Worm (Caenorhabditis elegans) whole organism, L3 larva: Measurements from ENCODE around the gene clc-27.

Source experiments
- ZK546.5 ChIP-seq: sonication (generic microtip); optimal IDR thresholded peaks from 2 replicates; lab custom pipeline; 2017; ENCODE audit warnings: missing biosample characterization, missing genetic modification characterization
- aly-2 ChIP-seq: fragments of 150-350 bp; optimal IDR thresholded peaks from 2 replicates; lab custom pipeline; 2014; ENCODE audit warnings: missing biosample characterization, missing genetic modification characterization
- ama-1 ChIP-seq: fragments of 150-350 bp; optimal IDR thresholded peaks from 2 replicates; lab custom pipeline; 2018
- ceh-16 ChIP-seq: sonication (generic microtip); optimal IDR thresholded peaks from 2 replicates; lab custom pipeline; 2017; ENCODE audit warnings: missing biosample characterization, missing genetic modification characterization
- ceh-28 ChIP-seq: fragments of 150-350 bp; optimal IDR thresholded peaks from 2 replicates; lab custom pipeline; 2014; ENCODE audit warnings: missing biosample characterization, missing genetic modification reagents, missing genetic modification characterization
- ceh-9 ChIP-seq: sonication (generic microtip); optimal IDR thresholded peaks from 2 replicates; lab custom pipeline; 2018; ENCODE audit warnings: missing biosample characterization, missing genetic modification characterization
- daf-12 ChIP-seq: fragments of 150-350 bp; optimal IDR thresholded peaks from 2 replicates; lab custom pipeline; 2014; ENCODE audit warnings: missing biosample characterization, missing genetic modification reagents, missing genetic modification characterization
- egl-27 ChIP-seq: sonication (generic microtip); optimal IDR thresholded peaks from 4 replicates; lab custom pipeline; 2017; ENCODE audit warnings: missing biosample characterization, missing genetic modification reagents, missing genetic modification characterization
- egl-5 ChIP-seq: fragments of 150-350 bp; optimal IDR thresholded peaks from 2 replicates; lab custom pipeline; 2017; ENCODE audit warnings: missing biosample characterization, missing genetic modification reagents, missing genetic modification characterization, inconsistent platforms
- elt-2 ChIP-seq: sonication (generic microtip); optimal IDR thresholded peaks from 2 replicates; lab custom pipeline; 2016; ENCODE audit warnings: missing genetic modification reagents, mild to moderate bottlenecking, missing genetic modification characterization, missing compliant biosample characterization
- elt-3 ChIP-seq, 3 experiments: fragments of 150-350 bp in 1 of 3; sonication (generic microtip) in 2 of 3; optimal IDR thresholded peaks; 2 replicates in 2 of 3; 4 replicates in 1 of 3; lab custom pipeline; 2014 to 2017; ENCODE audit warnings: missing biosample characterization in 3 of 3, missing genetic modification characterization in 3 of 3
- eor-1 ChIP-seq, 2 experiments: fragments of 150-350 bp; optimal IDR thresholded peaks; 2 replicates each; lab custom pipeline; 2014 to 2018; ENCODE audit warnings: missing biosample characterization in 2 of 2, missing genetic modification characterization in 2 of 2
- fkh-2 ChIP-seq: fragments of 150-350 bp; optimal IDR thresholded peaks from 2 replicates; lab custom pipeline; 2014; ENCODE audit warnings: missing biosample characterization, missing genetic modification reagents, missing genetic modification characterization
- hmg-11 ChIP-seq: sonication (generic microtip); optimal IDR thresholded peaks from 2 replicates; lab custom pipeline; 2016; ENCODE audit warnings: missing genetic modification characterization, missing compliant biosample characterization
- lin-15B ChIP-seq: fragments of 150-350 bp; optimal IDR thresholded peaks from 2 replicates; lab custom pipeline; 2014; ENCODE audit warnings: missing biosample characterization, missing genetic modification characterization
- lin-39 ChIP-seq: fragments of 150-350 bp; optimal IDR thresholded peaks from 2 replicates; lab custom pipeline; 2018; ENCODE audit warnings: missing biosample characterization, missing genetic modification reagents, missing genetic modification characterization
- mml-1 ChIP-seq: fragments of 150-350 bp; sonication (generic microtip); optimal IDR thresholded peaks from 3 replicates; lab custom pipeline; 2014; ENCODE audit warnings: missing biosample characterization, missing genetic modification characterization
- nfya-1 ChIP-seq: sonication (generic microtip); optimal IDR thresholded peaks from 2 replicates; lab custom pipeline; 2017; ENCODE audit warnings: missing genetic modification characterization, mild to moderate bottlenecking, missing compliant biosample characterization, antibody characterized with exemption, moderate library complexity; ENCODE audit not compliant: insufficient read depth
- nhr-11 ChIP-seq: fragments of 150-350 bp; optimal IDR thresholded peaks from 2 replicates; lab custom pipeline; 2014; ENCODE audit warnings: missing biosample characterization, missing genetic modification characterization
- nhr-12 ChIP-seq: fragments of 150-350 bp; optimal IDR thresholded peaks from 2 replicates; lab custom pipeline; 2014; ENCODE audit warnings: missing biosample characterization, missing genetic modification characterization
- nhr-23 ChIP-seq: fragments of 150-350 bp; optimal IDR thresholded peaks from 2 replicates; lab custom pipeline; 2014; ENCODE audit warnings: missing biosample characterization, missing genetic modification reagents, missing genetic modification characterization
- nhr-237 ChIP-seq: fragments of 150-350 bp; optimal IDR thresholded peaks from 2 replicates; lab custom pipeline; 2014; ENCODE audit warnings: missing biosample characterization, missing genetic modification characterization
- nhr-25 ChIP-seq: sonication (generic microtip); optimal IDR thresholded peaks from 2 replicates; lab custom pipeline; 2017; ENCODE audit warnings: missing biosample characterization, missing genetic modification characterization
- nhr-43 ChIP-seq: sonication (generic microtip); optimal IDR thresholded peaks from 2 replicates; lab custom pipeline; 2016; ENCODE audit warnings: mild to moderate bottlenecking, missing genetic modification characterization, missing compliant biosample characterization; ENCODE audit not compliant: poor library complexity, severe bottlenecking
- nhr-67 ChIP-seq: fragments of 150-350 bp; optimal IDR thresholded peaks from 2 replicates; lab custom pipeline; 2014; ENCODE audit warnings: missing biosample characterization, missing genetic modification characterization
- nhr-76 ChIP-seq: fragments of 150-350 bp; sonication (generic microtip); optimal IDR thresholded peaks from 5 replicates; lab custom pipeline; 2014; ENCODE audit warnings: missing biosample characterization, missing genetic modification characterization
- nhr-77 ChIP-seq: fragments of 150-350 bp; optimal IDR thresholded peaks from 2 replicates; lab custom pipeline; 2014; ENCODE audit warnings: missing biosample characterization, missing genetic modification characterization
- pha-4 ChIP-seq: fragments of 150-350 bp; optimal IDR thresholded peaks from 2 replicates; lab custom pipeline; 2014; ENCODE audit warnings: missing biosample characterization, missing genetic modification reagents, missing genetic modification characterization
- sea-2 ChIP-seq: fragments of 150-350 bp; sonication (generic microtip); optimal IDR thresholded peaks from 4 replicates; lab custom pipeline; 2014; ENCODE audit warnings: missing biosample characterization, missing genetic modification reagents, missing genetic modification characterization
- skn-1 ChIP-seq: fragments of 150-350 bp; optimal IDR thresholded peaks from 2 replicates; lab custom pipeline; 2014; ENCODE audit warnings: missing biosample characterization, missing genetic modification characterization
- unc-39 ChIP-seq: sonication (generic microtip); optimal IDR thresholded peaks from 4 replicates; lab custom pipeline; 2017; ENCODE audit warnings: missing biosample characterization, missing genetic modification characterization
- unc-62 ChIP-seq: fragments of 150-350 bp; sonication (generic microtip); optimal IDR thresholded peaks from 4 replicates; lab custom pipeline; 2014; ENCODE audit warnings: missing biosample characterization, missing genetic modification reagents, missing genetic modification characterization
- zag-1 ChIP-seq: fragments of 150-350 bp; optimal IDR thresholded peaks from 2 replicates; lab custom pipeline; 2014; ENCODE audit warnings: missing biosample characterization, missing genetic modification characterization
- ztf-4 ChIP-seq: fragments of 150-350 bp; optimal IDR thresholded peaks from 2 replicates; lab custom pipeline; 2014; ENCODE audit warnings: missing biosample characterization, missing genetic modification characterization

Gene clc-27

DNA sequence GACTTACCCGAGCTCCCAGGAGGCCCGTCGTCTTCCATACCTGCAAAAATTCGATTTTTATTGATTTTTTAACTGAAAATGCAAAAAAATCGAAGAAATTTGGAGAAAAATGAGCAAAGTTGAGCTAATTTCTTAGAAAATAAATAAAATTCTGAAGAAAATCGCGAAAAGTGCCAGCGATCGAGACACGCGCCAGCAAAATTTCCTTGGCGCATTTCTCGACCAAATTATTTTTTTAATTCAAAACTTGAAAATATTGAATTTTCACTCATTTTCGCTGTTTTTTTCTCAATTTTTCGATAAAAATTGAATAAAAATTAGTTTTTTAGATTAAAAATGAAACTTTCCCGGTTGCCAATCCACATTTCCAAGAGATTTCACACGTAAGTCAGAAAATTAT, 29.0 kb downstream of the clc-27 start, which contains the start of the genes chin-1 and BE0003N10.1 (continued):
- TF ChIP-seq eor-1 (tag; optimal IDR thresholded peaks at IDR 0.05; lab: Kevin White, UChicago) (no peak), nfya-1 (tag; lab: Kevin White, UChicago) (peak; percentile 48), ZK546.5 (no peak), nhr-25 (tag; lab: Kevin White, UChicago) (no peak), elt-2 (tag; lab: Kevin White, UChicago) (no peak), hmg-11 (tag; lab: Kevin White, UChicago) (peak; percentile 68), nhr-76 (no peak), nhr-23 (tag; lab: Kevin White, UChicago) (peak; percentile 27), unc-62 (GFP tag; lab: Kevin White, UChicago) (no peak), nhr-12 (tag; lab: Kevin White, UChicago) (no peak), nhr-77 (tag; lab: Kevin White, UChicago) (no peak), aly-2 (tag; lab: Kevin White, UChicago) (no peak), ceh-9 (tag; lab: Kevin White, UChicago) (no peak), pha-4 (tag; lab: Kevin White, UChicago) (peak; percentile 59)

DNA sequence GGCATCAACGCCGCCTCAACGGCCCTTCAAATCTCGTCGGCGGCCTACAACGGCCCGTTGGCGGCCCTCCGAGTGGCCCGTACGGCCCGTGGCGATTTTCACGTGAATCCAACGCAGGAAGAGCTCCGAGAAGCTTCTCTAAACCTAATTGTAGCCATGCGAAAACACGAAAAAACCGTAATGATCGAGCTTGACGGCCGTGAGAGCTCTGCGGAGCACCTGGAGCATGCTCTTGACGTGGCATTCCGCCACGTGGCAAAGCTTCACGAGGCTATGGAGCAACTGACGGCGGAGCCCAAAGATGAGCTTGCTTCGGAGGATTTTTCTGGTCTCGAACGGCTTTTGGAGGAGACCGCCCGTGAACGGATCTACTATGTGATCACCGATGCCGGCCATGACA, 31.9 kb downstream of the clc-27 start:
- TF ChIP-seq unc-39 (tag; lab: Kevin White, UChicago) (no peak), nhr-67 (tag; lab: Kevin White, UChicago) (no peak), mml-1 (tag; lab: Kevin White, UChicago) (no peak), eor-1 (tag; optimal IDR thresholded peaks at IDR 0.05; lab: Kevin White, UChicago) (no peak), nhr-25 (tag; lab: Kevin White, UChicago) (no peak), ama-1 (lab: Kevin White, UChicago) (no peak), lin-15B (tag; lab: Kevin White, UChicago) (no peak), nhr-23 (tag; lab: Kevin White, UChicago) (no peak), ceh-16 (tag; lab: Kevin White, UChicago) (no peak), hmg-11 (tag; lab: Kevin White, UChicago) (no peak), skn-1 (no peak)

DNA sequence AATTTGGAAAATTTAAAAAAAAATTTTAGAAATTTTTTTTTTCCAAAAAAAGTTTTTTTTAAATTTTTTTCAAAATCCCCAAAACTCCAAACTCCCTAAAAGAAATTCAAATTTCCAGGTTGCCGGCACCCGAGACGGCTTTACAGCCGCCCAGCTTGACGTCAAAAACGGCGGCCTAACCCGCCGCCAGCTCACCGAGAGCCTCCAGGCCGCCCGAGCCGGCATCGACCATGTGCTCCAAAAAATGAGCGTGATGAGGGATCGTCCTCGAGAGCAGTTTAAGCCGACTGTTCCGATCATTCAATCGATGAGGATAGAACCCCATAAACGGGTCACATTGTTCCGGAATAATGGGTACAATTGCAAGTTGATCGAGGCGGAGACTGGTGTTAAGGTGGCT, 35.6 kb downstream of the clc-27 start:
- TF ChIP-seq eor-1 (tag; optimal IDR thresholded peaks at IDR 0.05; lab: Kevin White, UChicago) (no peak), nhr-237 (no peak), nhr-76 (no peak), zag-1 (no peak)
- TF ChIP-seq, all 47 proteins: peak for 0

DNA sequence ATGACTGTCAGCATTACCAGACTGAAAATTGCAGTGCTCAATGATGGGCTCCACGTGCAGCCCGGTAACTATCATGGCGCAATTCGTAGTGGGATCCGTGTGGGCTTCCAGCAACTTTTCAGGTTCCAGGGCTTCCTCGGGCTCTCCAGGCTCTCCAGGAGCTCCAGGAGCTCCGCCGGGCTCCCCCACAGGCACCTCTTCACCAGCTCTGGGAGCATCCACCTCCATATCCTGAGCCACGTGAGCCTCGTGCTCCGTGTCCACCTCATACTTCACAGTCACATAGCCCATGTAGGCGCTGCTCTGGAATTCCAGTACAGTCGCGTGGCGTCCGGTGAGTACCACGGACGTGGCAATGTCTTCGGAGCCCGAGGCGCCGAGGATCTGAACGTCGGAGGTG, 43.7 kb downstream of the clc-27 start:
- no peak for TF ChIP-seq lin-39
- TF ChIP-seq egl-27 (tag; lab: Kevin White, UChicago): no peak
- TF ChIP-seq nhr-77 (tag; lab: Kevin White, UChicago): no peak
- TF ChIP-seq elt-3 (tag; optimal IDR thresholded peaks at IDR 0.05; lab: Kevin White, UChicago): no peak
- no peak for TF ChIP-seq aly-2 (tag; lab: Kevin White, UChicago)
- TF ChIP-seq ceh-28: no peak
- TF ChIP-seq pha-4 (tag; lab: Kevin White, UChicago): no peak
- no peak for TF ChIP-seq zag-1
- TF ChIP-seq ztf-4 (tag; lab: Kevin White, UChicago): no peak

DNA sequence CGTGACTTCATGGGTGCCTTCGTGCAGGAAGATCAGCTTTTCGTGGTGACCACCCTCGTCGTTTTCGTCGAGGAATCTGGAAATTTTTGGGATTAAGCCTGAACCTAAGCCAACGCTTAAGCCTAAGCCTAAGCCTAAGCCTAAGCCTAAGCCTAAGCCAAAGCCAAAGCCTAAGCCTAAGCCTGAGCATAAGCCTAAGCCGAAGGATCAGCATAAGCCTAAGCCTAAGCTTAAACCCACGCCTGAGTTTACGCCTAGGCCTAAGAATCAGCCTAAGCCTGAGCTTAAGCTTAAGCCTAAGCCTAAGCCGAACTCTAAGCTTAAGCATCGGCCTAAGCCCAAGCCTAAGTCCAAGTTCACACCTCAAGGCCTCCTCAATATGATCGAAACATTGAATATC, 44.1 kb downstream of the clc-27 start:
- no peak for TF ChIP-seq pha-4 (tag; lab: Kevin White, UChicago)
- no peak for TF ChIP-seq eor-1 (tag; optimal IDR thresholded peaks at IDR 0.05; lab: Kevin White, UChicago)
- TF ChIP-seq unc-39 (tag; lab: Kevin White, UChicago): no peak
- no peak for TF ChIP-seq nhr-67 (tag; lab: Kevin White, UChicago)
- TF ChIP-seq fkh-2 (tag; lab: Kevin White, UChicago): no peak
- TF ChIP-seq, all 47 proteins: peak for 0

DNA sequence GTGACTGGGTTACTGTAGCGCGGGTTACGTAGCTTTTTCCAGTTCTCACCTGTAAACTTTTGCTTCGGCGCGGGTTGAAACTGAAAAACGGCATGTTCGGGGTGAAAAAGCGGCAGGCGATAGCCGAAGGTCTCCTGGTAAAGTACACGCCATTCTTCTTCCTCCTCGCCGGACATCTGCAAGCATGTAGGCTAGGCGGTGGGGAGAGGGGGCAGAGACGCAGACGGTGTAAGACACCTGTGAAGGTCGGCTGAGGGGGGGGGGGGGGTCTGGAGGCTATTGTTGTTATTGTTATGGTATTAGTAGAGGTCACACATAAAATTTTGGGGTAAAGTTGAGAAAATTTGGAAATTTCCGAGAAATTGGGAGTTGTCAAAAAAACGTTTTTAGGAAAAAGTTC, 44.9 kb downstream of the clc-27 start, which contains the start of gene fbxo-11.2:
TSS of gene fbxo-11.2 (minus strand) at position 176 of the 400 bp plus-strand sequence.
- no peak for TF ChIP-seq ZK546.5
- TF ChIP-seq hmg-11 (tag; lab: Kevin White, UChicago): peak; percentile 49
- TF ChIP-seq nhr-25 (tag; lab: Kevin White, UChicago): peak; percentile 67
- TF ChIP-seq nhr-23 (tag; lab: Kevin White, UChicago): peak; percentile 6

DNA sequence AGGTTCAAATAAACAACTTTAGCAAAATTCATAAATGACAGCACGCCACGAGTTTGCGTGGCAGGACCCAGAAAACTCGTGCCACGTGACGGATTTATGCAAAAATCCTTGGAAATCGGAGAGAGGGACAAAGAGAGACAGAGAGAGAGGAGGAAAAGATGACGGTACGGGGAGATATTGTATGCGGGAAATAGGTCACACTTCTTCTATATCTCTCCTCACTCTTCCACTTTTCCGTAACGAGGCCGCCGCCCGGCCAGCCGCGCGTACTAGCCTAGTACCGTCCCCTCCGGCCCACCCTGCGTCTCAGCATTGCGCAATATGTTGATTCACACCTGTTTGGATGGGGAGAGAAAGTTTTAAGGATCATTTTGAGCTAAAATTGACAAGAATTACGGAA, 45.9 kb downstream of the clc-27 start:
- TF ChIP-seq eor-1 (tag; optimal IDR thresholded peaks at IDR 0.05; lab: Kevin White, UChicago) (no peak), nhr-23 (tag; lab: Kevin White, UChicago) (peak; percentile 83), nhr-76 (no peak), daf-12 (tag; lab: Kevin White, UChicago) (no peak), nfya-1 (tag; lab: Kevin White, UChicago) (no peak), nhr-77 (tag; lab: Kevin White, UChicago) (no peak), sea-2 (GFP tag; lab: Kevin White, UChicago) (no peak), nhr-11 (tag; lab: Kevin White, UChicago) (no peak), egl-5 (tag; lab: Kevin White, UChicago) (no peak), hmg-11 (tag; lab: Kevin White, UChicago) (peak; percentile 44), aly-2 (tag; lab: Kevin White, UChicago) (no peak), nhr-25 (tag; lab: Kevin White, UChicago) (peak; percentile 13), nhr-12 (tag; lab: Kevin White, UChicago) (no peak), zag-1 (no peak), nhr-43 (no peak)
